Fruit fly (Drosophila melanogaster) whole organism, wandering third instar larva: ENCODE data around the gene CG9377.
A peak's percentile ranks its signal among the peaks of the same experiment; 100 is the strongest.

ENCODE experiments used
- Abd-B ChIP-seq: fragments of >200 bp; optimal IDR thresholded peaks from 2 replicates; lab custom pipeline; 2017; ENCODE audit warnings: missing biosample characterization, missing genetic modification characterization
- CG32264 ChIP-seq: fragments of 200-800 bp; sonication (Bioruptor generic); optimal IDR thresholded peaks from 2 replicates; lab custom pipeline; 2016; ENCODE audit warnings: missing biosample characterization, missing genetic modification characterization
- CG9705 ChIP-seq: fragments of 200-800 bp; sonication (Bioruptor generic); optimal IDR thresholded peaks from 2 replicates; lab custom pipeline; 2018; ENCODE audit warnings: missing biosample characterization, mild to moderate bottlenecking, missing genetic modification characterization
- CrebA ChIP-seq: fragments of 200-800 bp; sonication (Bioruptor generic); optimal IDR thresholded peaks from 2 replicates; lab custom pipeline; 2016; ENCODE audit warnings: missing biosample characterization, mild to moderate bottlenecking, missing genetic modification characterization, borderline replicate concordance
- Dfd ChIP-seq: fragments of >200 bp; optimal IDR thresholded peaks from 2 replicates; lab custom pipeline; 2017; ENCODE audit warnings: missing biosample characterization, missing genetic modification characterization
- Dif ChIP-seq: fragments of 200-275, 200-300 bp; sonication (Bioruptor generic); optimal IDR thresholded peaks from 2 replicates; lab custom pipeline; 2018; ENCODE audit warnings: missing biosample characterization, missing genetic modification characterization; ENCODE audit not compliant: partially characterized antibody
- GATAd ChIP-seq: sonication (Bioruptor generic); optimal IDR thresholded peaks from 2 replicates; lab custom pipeline; 2016; ENCODE audit warnings: missing biosample characterization, missing genetic modification characterization
- HLH106 ChIP-seq: fragments of 200-800 bp; optimal IDR thresholded peaks from 3 replicates; lab custom pipeline; 2019; ENCODE audit warnings: missing biosample characterization, mild to moderate bottlenecking, missing genetic modification characterization, moderate library complexity
- Hnf4 ChIP-seq: fragments of 200-800 bp; sonication (Bioruptor generic); optimal IDR thresholded peaks from 2 replicates; lab custom pipeline; 2016; ENCODE audit warnings: missing biosample characterization, mild to moderate bottlenecking, missing genetic modification characterization
- Hr78 ChIP-seq: fragments of >200 bp; optimal IDR thresholded peaks from 2 replicates; lab custom pipeline; 2017; ENCODE audit warnings: missing biosample characterization, missing genetic modification characterization
- Hr83 ChIP-seq: fragments of 200-300 bp; sonication (Bioruptor generic); optimal IDR thresholded peaks from 2 replicates; lab custom pipeline; 2016; ENCODE audit warnings: missing biosample characterization, mild to moderate bottlenecking, missing genetic modification characterization, moderate library complexity; ENCODE audit not compliant: poor library complexity, severe bottlenecking
- Jra ChIP-seq: sonication (Bioruptor generic); optimal IDR thresholded peaks from 2 replicates; lab custom pipeline; 2016; ENCODE audit warnings: missing biosample characterization, missing genetic modification characterization
- Mio ChIP-seq: sonication (Bioruptor generic); optimal IDR thresholded peaks from 2 replicates; lab custom pipeline; 2016; ENCODE audit warnings: missing biosample characterization, missing genetic modification characterization
- Myc ChIP-seq: fragments of >200 bp; optimal IDR thresholded peaks from 2 replicates; lab custom pipeline; 2017
- N ChIP-seq: fragments of >200 bp; optimal IDR thresholded peaks from 2 replicates; lab custom pipeline; 2018; ENCODE audit warnings: missing biosample characterization, missing external identifiers, missing genetic modification characterization
- OdsH ChIP-seq: fragments of 200-800 bp; sonication (Bioruptor generic); optimal IDR thresholded peaks from 2 replicates; lab custom pipeline; 2016; ENCODE audit warnings: missing biosample characterization, mild to moderate bottlenecking, missing genetic modification characterization
- Rel ChIP-seq, 2 experiments: fragments of 200-800 bp; sonication (Bioruptor generic) in 1 of 2; optimal IDR thresholded peaks; 2 replicates in 1 of 2; 3 replicates in 1 of 2; lab custom pipeline; 2016 to 2019; ENCODE audit warnings: mild to moderate bottlenecking in 2 of 2, missing biosample characterization in 2 of 2, missing genetic modification characterization in 2 of 2, moderate library complexity in 1 of 2
- Sp1 ChIP-seq: fragments of 200-800 bp; sonication (Bioruptor generic); optimal IDR thresholded peaks from 3 replicates; lab custom pipeline; 2019; ENCODE audit warnings: missing biosample characterization, mild to moderate bottlenecking, missing genetic modification characterization, moderate library complexity
- Vsx2 ChIP-seq: fragments of 200-300, 225-300 bp; sonication (Bioruptor generic); optimal IDR thresholded peaks from 2 replicates; lab custom pipeline; 2018; ENCODE audit warnings: missing biosample characterization, missing genetic modification characterization; ENCODE audit not compliant: partially characterized antibody
- br ChIP-seq: fragments of 200-800 bp; sonication (Bioruptor generic); optimal IDR thresholded peaks from 2 replicates; lab custom pipeline; 2016; ENCODE audit warnings: missing biosample characterization, missing genetic modification characterization
- brk ChIP-seq: fragments of 200-800 bp; sonication (Bioruptor generic); optimal IDR thresholded peaks from 2 replicates; lab custom pipeline; 2016; ENCODE audit warnings: missing biosample characterization, mild to moderate bottlenecking, missing genetic modification characterization
- dl ChIP-seq, 2 experiments: fragments of 175-275, 200-275 bp in 1 of 2; fragments of 200-275 bp in 1 of 2; sonication (Bioruptor generic); optimal IDR thresholded peaks; lab custom pipeline; 2018; ENCODE audit warnings: mild to moderate bottlenecking in 2 of 2, missing biosample characterization in 2 of 2, missing genetic modification characterization in 2 of 2, moderate library complexity in 2 of 2; ENCODE audit not compliant: partially characterized antibody in 2 of 2, insufficient read depth in 1 of 2
- dmrt93B ChIP-seq: fragments of 200-800 bp; sonication (Bioruptor generic); optimal IDR thresholded peaks from 2 replicates; lab custom pipeline; 2018; ENCODE audit warnings: missing biosample characterization, mild to moderate bottlenecking, missing genetic modification characterization
- dsf ChIP-seq: sonication (Bioruptor generic); optimal IDR thresholded peaks from 2 replicates; lab custom pipeline; 2016; ENCODE audit warnings: missing biosample characterization, missing genetic modification characterization, borderline replicate concordance
- ey ChIP-seq: fragments of 200-800 bp; sonication (Bioruptor generic); optimal IDR thresholded peaks from 2 replicates; lab custom pipeline; 2016; ENCODE audit warnings: missing biosample characterization, missing genetic modification characterization
- foxo ChIP-seq, 2 experiments: fragments of 200-800 bp; sonication (Bioruptor generic); optimal IDR thresholded peaks; 2 replicates in 1 of 2; 3 replicates in 1 of 2; lab custom pipeline; 2016 to 2017; ENCODE audit warnings: missing biosample characterization in 2 of 2, missing genetic modification characterization in 2 of 2
- fru ChIP-seq: fragments of 200-800 bp; sonication (Bioruptor generic); optimal IDR thresholded peaks from 3 replicates; lab custom pipeline; 2016; ENCODE audit warnings: missing biosample characterization, mild to moderate bottlenecking, missing genetic modification characterization
- h ChIP-seq: fragments of 200-800 bp; sonication (Bioruptor generic); optimal IDR thresholded peaks from 3 replicates; lab custom pipeline; 2016; ENCODE audit warnings: missing biosample characterization, mild to moderate bottlenecking, missing genetic modification characterization
- jim ChIP-seq: fragments of 175-275, 200-325 bp; sonication (Bioruptor generic); optimal IDR thresholded peaks from 2 replicates; lab custom pipeline; 2016; ENCODE audit warnings: missing biosample characterization, mild to moderate bottlenecking, missing genetic modification characterization
- lola ChIP-seq: fragments of >200 bp; optimal IDR thresholded peaks from 2 replicates; lab custom pipeline; 2017; ENCODE audit warnings: missing biosample characterization, missing genetic modification characterization
- pan ChIP-seq: fragments of >200 bp; optimal IDR thresholded peaks from 2 replicates; lab custom pipeline; 2017
- psq ChIP-seq: fragments of 200-800 bp; sonication (Bioruptor generic); optimal IDR thresholded peaks from 3 replicates; lab custom pipeline; 2017; ENCODE audit warnings: missing biosample characterization, mild to moderate bottlenecking, missing genetic modification characterization, moderate library complexity
- rgr ChIP-seq: fragments of 200-800 bp; sonication (Bioruptor generic); optimal IDR thresholded peaks from 3 replicates; lab custom pipeline; 2016; ENCODE audit warnings: missing biosample characterization, mild to moderate bottlenecking, missing genetic modification characterization
- sage ChIP-seq: fragments of 200-800 bp; sonication (Bioruptor generic); optimal IDR thresholded peaks from 2 replicates; lab custom pipeline; 2016; ENCODE audit warnings: missing biosample characterization, mild to moderate bottlenecking, missing genetic modification characterization
- sv ChIP-seq: fragments of 200-800 bp; sonication (Bioruptor generic); optimal IDR thresholded peaks from 3 replicates; lab custom pipeline; 2016; ENCODE audit warnings: missing biosample characterization, missing genetic modification characterization
- tai ChIP-seq: sonication (Bioruptor generic); optimal IDR thresholded peaks from 2 replicates; lab custom pipeline; 2016; ENCODE audit warnings: missing biosample characterization, missing genetic modification characterization
- usp ChIP-seq: fragments of >200 bp; optimal IDR thresholded peaks from 2 replicates; lab custom pipeline; 2017; ENCODE audit warnings: missing biosample characterization, missing genetic modification characterization
- woc ChIP-seq: sonication (Bioruptor generic); optimal IDR thresholded peaks from 2 replicates; lab custom pipeline; 2016; ENCODE audit warnings: missing biosample characterization, mild to moderate bottlenecking, missing genetic modification characterization

CG9377 gene

DNA sequence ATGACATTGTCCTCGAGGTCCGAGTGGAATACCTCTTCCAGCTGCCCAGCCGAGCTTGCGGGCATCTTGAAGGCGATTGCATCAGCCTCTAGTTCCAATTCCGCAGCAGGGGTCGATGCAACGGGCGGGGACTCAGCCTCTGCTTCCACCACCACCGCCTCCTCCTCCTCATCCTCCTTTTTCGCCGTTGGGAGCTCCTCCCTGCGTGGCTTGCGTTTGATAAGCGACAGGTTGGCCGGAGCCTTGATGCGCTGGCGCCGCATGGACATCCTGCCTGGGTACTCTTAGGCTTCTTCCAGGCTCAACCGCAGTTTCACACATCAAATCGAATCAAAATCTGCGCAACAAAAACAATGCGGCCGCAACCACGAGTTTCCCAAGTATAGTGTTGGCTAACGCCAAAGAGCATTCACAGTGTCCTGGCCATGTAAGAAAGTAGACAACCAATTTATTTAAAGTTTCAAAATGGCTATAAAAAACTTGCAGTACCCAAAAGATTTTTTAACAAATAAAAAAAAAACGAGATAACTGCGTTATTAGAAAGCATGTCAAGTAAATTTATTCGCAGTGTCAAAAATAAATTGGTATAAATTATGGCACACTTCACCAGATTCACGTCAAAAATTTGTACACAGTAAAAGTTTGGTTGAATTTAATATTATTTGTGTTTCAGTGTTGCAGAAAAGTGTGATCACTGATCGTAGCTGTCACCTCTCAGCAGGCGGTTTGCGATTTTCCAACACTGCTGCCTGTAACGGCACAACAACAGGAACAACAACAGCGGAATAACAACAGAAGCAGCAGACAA lies 12.3 kb upstream of the CG9377 start, which contains the start of the genes Bdp1 and CG6565 (continued):
- no peak for TF ChIP-seq Dfd (GFP tag; lab: Kevin White, UChicago)
- TF ChIP-seq woc (GFP tag; lab: Kevin White, UChicago), result peak; percentile 99

DNA sequence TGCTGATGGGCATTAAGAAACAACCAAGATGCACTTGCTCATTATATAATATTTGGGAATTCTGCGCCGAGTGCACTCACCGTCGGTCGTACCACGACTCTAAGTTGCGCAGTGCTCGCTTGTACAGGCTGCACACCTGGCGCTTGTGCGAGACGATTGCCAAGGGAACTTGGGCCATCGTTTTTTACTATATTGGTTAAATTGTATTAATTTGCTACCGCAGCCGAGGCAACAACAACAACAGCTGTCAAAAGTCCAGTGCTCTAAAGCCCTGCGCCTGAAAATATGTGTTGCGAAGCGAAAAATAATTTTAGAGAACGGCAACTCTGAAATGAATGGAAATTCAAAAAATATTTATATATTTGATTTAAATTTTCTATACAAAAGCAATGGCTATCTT lies 9.4 kb upstream of the CG9377 start, which contains the start of gene ND-B22:
ND-B22 (minus strand) TSS at position 349 of the 400 bp plus-strand sequence.
- peak; percentile 30 for TF ChIP-seq fru (GFP tag; lab: Kevin White, UChicago)
- TF ChIP-seq Dfd (GFP tag; lab: Kevin White, UChicago), result no peak
- peak; percentile 28 for TF ChIP-seq OdsH
- peak; percentile 28 for TF ChIP-seq Sp1
- TF ChIP-seq Mio, result no peak
- TF ChIP-seq lola, result no peak
- TF ChIP-seq sage (GFP tag; lab: Kevin White, UChicago), result peak; percentile 50
- peak; percentile 80 for TF ChIP-seq Hnf4 (GFP tag; lab: Kevin White, UChicago)
- peak; percentile 47 for TF ChIP-seq Jra (GFP tag; lab: Kevin White, UChicago)
- TF ChIP-seq br (GFP tag; lab: Kevin White, UChicago), result peak; percentile 40
- no peak for TF ChIP-seq N (GFP tag; lab: Kevin White, UChicago)
- peak; percentile 19 for TF ChIP-seq dsf (GFP tag; lab: Kevin White, UChicago)
- peak in 1 of 2 experiments; percentile 65 for TF ChIP-seq foxo (GFP tag; optimal IDR thresholded peaks at IDR 0.05; lab: Kevin White, UChicago)
- no peak for TF ChIP-seq Dif (GFP tag; lab: Kevin White, UChicago)
- TF ChIP-seq dl (GFP tag; optimal IDR thresholded peaks at IDR 0.05; lab: Kevin White, UChicago; ENCODE audit: insufficient read depth in 1 of 2, partially characterized antibody in 2 of 2), result no peak
- TF ChIP-seq brk (GFP tag; lab: Kevin White, UChicago), result no peak
- peak; percentile 75 for TF ChIP-seq rgr
- peak; percentile 29 for TF ChIP-seq psq (GFP tag; lab: Kevin White, UChicago)
- TF ChIP-seq ey (GFP tag; lab: Kevin White, UChicago), result peak; percentile 23
- peak; percentile 46 for TF ChIP-seq HLH106 (tag; lab: Kevin White, UChicago)
- no peak for TF ChIP-seq Hr78 (GFP tag; lab: Kevin White, UChicago)
- TF ChIP-seq woc (GFP tag; lab: Kevin White, UChicago), result peak; percentile 19
- TF ChIP-seq Abd-B (GFP tag; lab: Kevin White, UChicago), result no peak
- peak; percentile 69 for TF ChIP-seq h (GFP tag; lab: Kevin White, UChicago)
- peak; percentile 26 for TF ChIP-seq sv (GFP tag; lab: Kevin White, UChicago)
- no peak for TF ChIP-seq dmrt93B (GFP tag; lab: Kevin White, UChicago)
- TF ChIP-seq CG9705 (GFP tag; lab: Kevin White, UChicago), result peak; percentile 42
- peak; percentile 86 for TF ChIP-seq Hr83 (GFP tag; lab: Kevin White, UChicago)
- TF ChIP-seq GATAd (GFP tag; lab: Kevin White, UChicago), result peak; percentile 16
- TF ChIP-seq usp (GFP tag; lab: Kevin White, UChicago), result no peak
- no peak for TF ChIP-seq tai (GFP tag; lab: Kevin White, UChicago)

DNA sequence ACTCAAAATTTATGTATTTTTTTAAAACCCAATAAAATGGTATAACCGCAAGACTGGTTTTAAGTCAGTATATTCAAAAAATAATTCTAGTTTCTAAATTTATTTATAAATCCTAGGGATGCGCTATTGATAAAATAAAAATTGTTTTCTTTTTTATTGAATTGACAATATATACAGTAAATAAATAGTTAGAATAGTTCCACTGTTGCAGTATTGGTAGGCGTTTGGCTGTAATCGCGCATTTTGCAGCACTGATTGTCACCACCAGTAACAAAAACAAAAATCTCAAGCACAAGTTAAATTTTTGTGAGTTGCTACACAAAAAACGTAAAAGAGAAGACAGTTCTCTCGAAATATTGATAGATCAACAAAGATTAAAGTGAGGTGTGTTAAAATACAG lies 7.6 kb upstream of the CG9377 start, which contains the start of gene CG31855:
CG31855 (plus strand) TSS at position 265 of the 400 bp plus-strand sequence.
- TF ChIP-seq OdsH, result peak; percentile 83
- no peak for TF ChIP-seq Rel (GFP tag; optimal IDR thresholded peaks at IDR 0.05; lab: Kevin White, UChicago)
- peak; percentile 61 for TF ChIP-seq Rel (tag; optimal IDR thresholded peaks at IDR 0.05; lab: Kevin White, UChicago)
- no peak for TF ChIP-seq Mio
- TF ChIP-seq Hnf4 (GFP tag; lab: Kevin White, UChicago), result peak; percentile 95
- TF ChIP-seq dsf (GFP tag; lab: Kevin White, UChicago), result peak; percentile 85
- TF ChIP-seq Hr83 (GFP tag; lab: Kevin White, UChicago), result peak; percentile 96
- TF ChIP-seq fru (GFP tag; lab: Kevin White, UChicago), result peak; percentile 83
- no peak for TF ChIP-seq dl (GFP tag; optimal IDR thresholded peaks at IDR 0.05; lab: Kevin White, UChicago; ENCODE audit: insufficient read depth in 1 of 2, partially characterized antibody in 2 of 2)
- no peak for TF ChIP-seq Dfd (GFP tag; lab: Kevin White, UChicago)
- TF ChIP-seq Vsx2 (GFP tag; lab: Kevin White, UChicago), result no peak
- TF ChIP-seq Dif (GFP tag; lab: Kevin White, UChicago), result no peak
- TF ChIP-seq tai (GFP tag; lab: Kevin White, UChicago), result no peak
- peak; percentile 48 for TF ChIP-seq dmrt93B (GFP tag; lab: Kevin White, UChicago)
- TF ChIP-seq Hr78 (GFP tag; lab: Kevin White, UChicago), result no peak
- peak in 1 of 2 experiments; percentile 90 for TF ChIP-seq foxo (GFP tag; optimal IDR thresholded peaks at IDR 0.05; lab: Kevin White, UChicago)
- TF ChIP-seq Jra (GFP tag; lab: Kevin White, UChicago), result peak; percentile 85
- peak; percentile 5 for TF ChIP-seq CG32264 (GFP tag; lab: Kevin White, UChicago)
- TF ChIP-seq GATAd (GFP tag; lab: Kevin White, UChicago), result peak; percentile 67
- peak; percentile 75 for TF ChIP-seq psq (GFP tag; lab: Kevin White, UChicago)
- TF ChIP-seq woc (GFP tag; lab: Kevin White, UChicago), result peak; percentile 84
- no peak for TF ChIP-seq Myc
- peak; percentile 89 for TF ChIP-seq h (GFP tag; lab: Kevin White, UChicago)
- peak; percentile 80 for TF ChIP-seq Sp1
- no peak for TF ChIP-seq pan
- TF ChIP-seq sv (GFP tag; lab: Kevin White, UChicago), result peak; percentile 81
- peak; percentile 83 for TF ChIP-seq br (GFP tag; lab: Kevin White, UChicago)
- TF ChIP-seq CrebA (GFP tag; lab: Kevin White, UChicago), result no peak
- peak; percentile 44 for TF ChIP-seq jim (GFP tag; lab: Kevin White, UChicago)
- TF ChIP-seq Abd-B (GFP tag; lab: Kevin White, UChicago), result no peak
- no peak for TF ChIP-seq usp (GFP tag; lab: Kevin White, UChicago)
- TF ChIP-seq N (GFP tag; lab: Kevin White, UChicago), result no peak
- TF ChIP-seq ey (GFP tag; lab: Kevin White, UChicago), result peak; percentile 71
- TF ChIP-seq brk (GFP tag; lab: Kevin White, UChicago), result peak; percentile 88
- TF ChIP-seq rgr, result peak; percentile 90
- peak; percentile 78 for TF ChIP-seq HLH106 (tag; lab: Kevin White, UChicago)
